Worm (Caenorhabditis elegans): ENCODE data around the gene D2096.10.

DNA sequence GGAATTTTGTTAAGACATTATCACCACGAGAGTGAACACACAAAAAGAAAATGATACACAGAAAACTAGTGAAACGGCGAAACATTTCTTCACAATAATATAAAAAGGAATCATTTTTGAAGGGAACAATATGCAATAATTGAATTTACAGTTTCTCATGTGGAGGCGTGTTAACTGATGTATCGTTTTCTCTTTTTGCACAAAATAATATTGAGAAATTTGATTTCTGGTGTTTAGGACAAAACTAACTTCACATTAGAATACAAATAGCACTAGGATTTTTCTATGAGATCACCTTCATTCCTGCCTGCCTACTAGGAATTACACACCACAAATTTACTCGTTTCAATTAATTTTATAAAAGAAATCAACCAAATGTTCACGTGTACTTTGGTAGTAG, 30.5 kb downstream of the D2096.10 start, which contains the start of gene D2096.13:
- no peak for TF ChIP-seq lin-13 (tag; optimal IDR thresholded peaks at IDR 0.05)
- TF ChIP-seq mls-2 (tag; optimal IDR thresholded peaks at IDR 0.05): no peak
- TF ChIP-seq elt-3 (tag; optimal IDR thresholded peaks at IDR 0.05): no peak
- no peak for TF ChIP-seq ztf-11 (tag; optimal IDR thresholded peaks at IDR 0.05)
- TF ChIP-seq mab-5 (tag; optimal IDR thresholded peaks at IDR 0.05): no peak
- TF ChIP-seq nhr-2 (tag; optimal IDR thresholded peaks at IDR 0.05): no peak
